Worm (Caenorhabditis elegans): Measurements from ENCODE around the gene F16G10.3.

Gene F16G10.3

ce11 chrII:2372090-2372489, at the start of gene F16G10.3:
F16G10.3 (plus strand) TSS chrII:2372390.
- TF ChIP-seq hpl-2 (GFP tag; optimal IDR thresholded peaks at IDR 0.05) (no peak), ztf-4 (tag; optimal IDR thresholded peaks at IDR 0.05) (no peak), efl-1 (optimal IDR thresholded peaks at IDR 0.05) (no peak), efl-1 (GFP tag; optimal IDR thresholded peaks at IDR 0.05 in 1 of 2) (peak in 1 of 2 experiments; percentile 27)

ce11 chrII:2322857-2323518, 49.2 kb upstream of the F16G10.3 start, which contains the start of the genes ZK1240.6 and ZK1240.2:
ZK1240.6 (minus strand) TSS chrII:2322907.
ZK1240.2 (plus strand) TSS chrII:2323376.
- TF ChIP-seq elt-2 (tag; optimal IDR thresholded peaks at IDR 0.05) (peak; percentile 74), pqm-1 (tag; optimal IDR thresholded peaks at IDR 0.05) (peak; percentile 49), irx-1 (tag; optimal IDR thresholded peaks at IDR 0.05) (no peak)

- TF ChIP-seq vab-15 (tag; optimal IDR thresholded peaks at IDR 0.05) (no peak), efl-1 (optimal IDR thresholded peaks at IDR 0.05) (no peak), efl-1 (GFP tag; optimal IDR thresholded peaks at IDR 0.05 in 1 of 2) (peak in 1 of 2 experiments; percentile 25)
These were observed 47.2 kb upstream of the F16G10.3 start, which contains the start of gene ZK1240.11 for ce11 chrII:2324956-2325355. ZK1240.11 (plus strand) TSS chrII:2325256.

ce11 chrII:2328963-2329442, 43.2 kb upstream of the F16G10.3 start, which contains the start of the genes ZK1240.8 and ZK1240.1:
ZK1240.8 (minus strand) TSS chrII:2329063.
ZK1240.1 (plus strand) TSS chrII:2329392.
- peak; percentile 5 for TF ChIP-seq elt-2 (tag; optimal IDR thresholded peaks at IDR 0.05)
- TF ChIP-seq C04F5.9 (tag; optimal IDR thresholded peaks at IDR 0.05): no peak

- TF ChIP-seq sup-37 (GFP tag; optimal IDR thresholded peaks at IDR 0.05): no peak
- TF ChIP-seq aha-1 (tag; optimal IDR thresholded peaks at IDR 0.05): no peak
- TF ChIP-seq pag-3 (tag; optimal IDR thresholded peaks at IDR 0.05; ENCODE audit: borderline replicate concordance, insufficient read depth): no peak
- TF ChIP-seq zag-1 (tag; optimal IDR thresholded peaks at IDR 0.05): no peak
- no peak for TF ChIP-seq unc-130 (tag; optimal IDR thresholded peaks at IDR 0.05)
These were observed 41.7 kb upstream of the F16G10.3 start for ce11 chrII:2330462-2330861.

- no peak for TF ChIP-seq blmp-1 (tag; optimal IDR thresholded peaks at IDR 0.05)
- no peak for TF ChIP-seq ceh-90 (tag; optimal IDR thresholded peaks at IDR 0.05)
- no peak for TF ChIP-seq egl-27 (tag; optimal IDR thresholded peaks at IDR 0.05)
- TF ChIP-seq lin-39 (tag; optimal IDR thresholded peaks at IDR 0.05): no peak
- TF ChIP-seq xbp-1 (tag; optimal IDR thresholded peaks at IDR 0.05): no peak
- TF ChIP-seq zip-4 (GFP tag; optimal IDR thresholded peaks at IDR 0.05): no peak
- TF ChIP-seq lin-14 (GFP tag; optimal IDR thresholded peaks at IDR 0.05): no peak
- no peak for TF ChIP-seq mab-9 (GFP tag; IDR thresholded peaks at IDR 0.05)
These were observed 40.0 kb upstream of the F16G10.3 start, which contains the start of gene F43C11.8 for ce11 chrII:2332220-2332619. F43C11.8 (plus strand) TSS chrII:2332520.

- TF ChIP-seq nhr-84 (tag; optimal IDR thresholded peaks at IDR 0.05) (no peak), blmp-1 (tag; optimal IDR thresholded peaks at IDR 0.05) (no peak), lin-35 (GFP tag; optimal IDR thresholded peaks at IDR 0.05) (peak in 1 of 2 experiments; percentile 20), elt-2 (tag; optimal IDR thresholded peaks at IDR 0.05) (peak; percentile 73), nhr-71 (tag; optimal IDR thresholded peaks at IDR 0.05) (peak; percentile 9), skn-1 (tag; optimal IDR thresholded peaks at IDR 0.05) (no peak), nhr-20 (tag; optimal IDR thresholded peaks at IDR 0.05) (peak; percentile 30), C16A3.4 (tag; optimal IDR thresholded peaks at IDR 0.05) (no peak), efl-1 (optimal IDR thresholded peaks at IDR 0.05) (no peak), efl-1 (GFP tag; optimal IDR thresholded peaks at IDR 0.05 in 1 of 2) (peak in 1 of 2 experiments; percentile 71)
These were observed 36.6 kb upstream of the F16G10.3 start, which contains the start of gene F43C11.7 for ce11 chrII:2335572-2335971. F43C11.7 (plus strand) TSS chrII:2335897.

All from whole organism, L1 larva.